Worm (Caenorhabditis elegans): Measurements from ENCODE around the gene erd-2.2.

ce11 chrIII:5876140-5876675, 30.6 kb upstream of the erd-2.2 start, which contains the start of gene aldo-2:
- no peak for TF ChIP-seq nhr-237 (tag; optimal IDR thresholded peaks at IDR 0.05)
- TF ChIP-seq R02D3.7 (tag; optimal IDR thresholded peaks at IDR 0.05), result no peak
- no peak for TF ChIP-seq nhr-11 (tag; optimal IDR thresholded peaks at IDR 0.05)
- TF ChIP-seq ztf-11 (tag; optimal IDR thresholded peaks at IDR 0.05), result no peak
- TF ChIP-seq gmeb-1 (tag; optimal IDR thresholded peaks at IDR 0.05), result peak; percentile 23
- TF ChIP-seq zag-1 (tag; optimal IDR thresholded peaks at IDR 0.05), result no peak
- no peak for TF ChIP-seq nhr-77 (tag; optimal IDR thresholded peaks at IDR 0.05)
